Fruit fly (Drosophila melanogaster): ENCODE data around the gene GNBP2.

DNA sequence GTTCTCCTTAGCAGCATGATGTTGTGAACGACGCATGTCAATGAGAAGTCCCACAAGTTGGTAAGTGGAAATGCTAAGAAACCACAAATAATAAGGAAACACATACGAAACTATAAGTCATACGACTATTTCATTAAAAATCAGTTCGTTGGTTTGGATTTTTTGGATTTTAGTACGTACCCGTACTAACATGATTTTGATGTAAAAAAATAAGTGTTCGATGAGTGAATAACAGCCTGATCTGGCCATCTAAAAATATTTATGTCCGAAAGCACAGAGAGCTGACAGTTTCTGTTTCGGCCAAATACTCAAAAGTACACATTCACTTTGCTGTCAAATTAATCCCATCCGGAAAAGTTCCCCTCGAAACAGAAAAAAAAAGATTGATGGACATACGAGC, 18.7 kb upstream of the GNBP2 start, which contains the start of gene CG6893:
- no peak for TF ChIP-seq pad (GFP tag; optimal IDR thresholded peaks at IDR 0.05)
- TF ChIP-seq Mnt (GFP tag; optimal IDR thresholded peaks at IDR 0.05): no peak
- no peak for TF ChIP-seq bab1 (GFP tag; optimal IDR thresholded peaks at IDR 0.05)
- no peak for TF ChIP-seq CG14711 (tag; optimal IDR thresholded peaks at IDR 0.05)
- TF ChIP-seq toe (GFP tag; optimal IDR thresholded peaks at IDR 0.05): no peak
- TF ChIP-seq kay (GFP tag; ENCODE audit: borderline replicate concordance): no peak
- no peak for TF ChIP-seq ovo (GFP tag; optimal IDR thresholded peaks at IDR 0.05)
- TF ChIP-seq CG1620 (GFP tag; optimal IDR thresholded peaks at IDR 0.05): no peak
- no peak for TF ChIP-seq CG7101 (tag; optimal IDR thresholded peaks at IDR 0.05)
- no peak for TF ChIP-seq tj (GFP tag; optimal IDR thresholded peaks at IDR 0.05)
- no peak for TF ChIP-seq cnc (optimal IDR thresholded peaks at IDR 0.05)
- no peak for TF ChIP-seq CG11617 (GFP tag; optimal IDR thresholded peaks at IDR 0.05)
- TF ChIP-seq CG33017 (tag; optimal IDR thresholded peaks at IDR 0.05): no peak
- TF ChIP-seq CG12768 (GFP tag; optimal IDR thresholded peaks at IDR 0.05): no peak

Data from whole organism, adult.